Worm (Caenorhabditis elegans): ENCODE measurements around the gene C28H8.2.

The C28H8.2 gene

DNA sequence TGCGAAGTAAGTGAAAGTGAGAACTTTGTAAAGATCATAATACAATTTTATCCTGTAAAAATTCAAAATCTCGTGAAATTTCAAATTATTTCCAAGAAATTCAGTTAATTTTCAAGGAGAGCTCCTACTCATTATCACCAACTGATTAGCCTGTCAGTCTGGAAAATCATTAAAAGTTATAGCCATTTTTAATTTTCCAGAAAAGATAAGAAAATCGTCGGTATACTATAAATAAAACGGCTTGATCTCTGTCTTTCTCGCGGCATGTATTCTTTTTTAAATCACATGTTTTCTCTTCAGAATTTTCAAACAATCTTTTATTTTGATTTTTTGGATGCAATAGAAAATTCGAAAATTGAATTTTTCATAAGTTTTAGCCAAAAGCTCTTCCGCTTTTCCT is 28.9 kb downstream of the C28H8.2 start:
- no peak for TF ChIP-seq M03D4.4 (tag; optimal IDR thresholded peaks at IDR 0.05)
- TF ChIP-seq ztf-11 (tag; optimal IDR thresholded peaks at IDR 0.05), result no peak
- no peak for TF ChIP-seq elt-1 (tag; optimal IDR thresholded peaks at IDR 0.05; ENCODE audit: borderline replicate concordance, insufficient read depth)
- no peak for TF ChIP-seq sem-2 (GFP tag; optimal IDR thresholded peaks at IDR 0.05)
- TF ChIP-seq bed-3 (GFP tag; optimal IDR thresholded peaks at IDR 0.05), result no peak

DNA sequence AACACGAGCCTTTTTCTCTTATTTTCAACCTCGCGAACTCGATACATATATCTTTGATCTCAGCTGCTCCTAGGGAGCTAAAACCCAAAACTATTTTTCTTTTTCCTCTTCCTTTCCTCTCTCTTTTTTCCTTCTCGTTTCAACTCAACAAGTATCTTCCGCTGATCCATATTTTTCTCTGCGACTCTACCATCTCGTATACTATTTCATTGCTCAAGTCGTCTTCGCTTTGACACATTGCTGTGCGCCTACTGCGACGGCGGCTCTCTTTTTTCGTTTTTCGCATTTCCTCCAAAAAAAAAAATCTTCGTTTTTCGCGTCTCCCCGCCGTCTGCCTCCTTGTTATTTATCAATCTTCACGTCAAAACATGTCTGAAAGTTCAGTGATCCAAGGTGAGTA is 29.7 kb downstream of the C28H8.2 start:
- TF ChIP-seq unc-62 (GFP tag; optimal IDR thresholded peaks at IDR 0.05) (peak; percentile 16), ceh-83 (GFP tag; optimal IDR thresholded peaks at IDR 0.05) (no peak), drap-1 (GFP tag; optimal IDR thresholded peaks at IDR 0.05) (no peak), unc-120 (tag; optimal IDR thresholded peaks at IDR 0.05; ENCODE audit: poor library complexity, severe bottlenecking) (peak; percentile 29), ces-1 (GFP tag; optimal IDR thresholded peaks at IDR 0.05) (peak; percentile 4)

DNA sequence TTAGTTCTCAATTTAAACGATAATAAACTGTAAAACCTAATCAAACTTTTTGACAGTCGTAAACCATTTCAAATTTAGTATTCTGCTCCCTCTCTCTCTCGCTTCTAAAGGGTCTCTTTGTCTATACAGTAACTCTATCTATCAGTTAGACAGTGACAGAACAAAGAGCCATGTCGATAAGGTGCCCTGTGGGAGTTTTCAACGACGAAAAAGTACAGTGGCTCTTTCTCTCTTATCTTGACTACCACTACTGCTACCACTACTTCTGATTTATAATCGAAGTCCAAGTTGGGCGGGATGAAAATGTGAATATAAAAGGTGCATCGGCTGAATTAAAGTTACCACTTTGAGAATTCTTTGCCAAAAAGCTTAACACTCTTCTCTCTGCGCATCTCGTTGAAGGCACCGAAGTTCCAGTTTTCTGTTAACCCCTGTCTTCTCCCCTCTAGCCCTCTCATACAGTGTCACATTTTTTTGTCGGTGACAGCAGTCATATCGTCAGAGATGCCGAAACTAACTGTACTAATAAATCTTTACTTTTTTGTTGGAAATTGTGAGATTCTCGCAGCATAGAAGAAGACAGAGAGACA is 30.7 kb downstream of the C28H8.2 start:
- TF ChIP-seq tbx-8 (GFP tag; optimal IDR thresholded peaks at IDR 0.05) (no peak), cnd-1 (tag; optimal IDR thresholded peaks at IDR 0.05) (no peak), nhr-237 (tag; optimal IDR thresholded peaks at IDR 0.05) (no peak), ceh-43 (GFP tag; optimal IDR thresholded peaks at IDR 0.05) (no peak), blmp-1 (tag; optimal IDR thresholded peaks at IDR 0.05) (no peak), nhr-76 (tag; optimal IDR thresholded peaks at IDR 0.05) (no peak), unc-62 (GFP tag; optimal IDR thresholded peaks at IDR 0.05) (no peak)

DNA sequence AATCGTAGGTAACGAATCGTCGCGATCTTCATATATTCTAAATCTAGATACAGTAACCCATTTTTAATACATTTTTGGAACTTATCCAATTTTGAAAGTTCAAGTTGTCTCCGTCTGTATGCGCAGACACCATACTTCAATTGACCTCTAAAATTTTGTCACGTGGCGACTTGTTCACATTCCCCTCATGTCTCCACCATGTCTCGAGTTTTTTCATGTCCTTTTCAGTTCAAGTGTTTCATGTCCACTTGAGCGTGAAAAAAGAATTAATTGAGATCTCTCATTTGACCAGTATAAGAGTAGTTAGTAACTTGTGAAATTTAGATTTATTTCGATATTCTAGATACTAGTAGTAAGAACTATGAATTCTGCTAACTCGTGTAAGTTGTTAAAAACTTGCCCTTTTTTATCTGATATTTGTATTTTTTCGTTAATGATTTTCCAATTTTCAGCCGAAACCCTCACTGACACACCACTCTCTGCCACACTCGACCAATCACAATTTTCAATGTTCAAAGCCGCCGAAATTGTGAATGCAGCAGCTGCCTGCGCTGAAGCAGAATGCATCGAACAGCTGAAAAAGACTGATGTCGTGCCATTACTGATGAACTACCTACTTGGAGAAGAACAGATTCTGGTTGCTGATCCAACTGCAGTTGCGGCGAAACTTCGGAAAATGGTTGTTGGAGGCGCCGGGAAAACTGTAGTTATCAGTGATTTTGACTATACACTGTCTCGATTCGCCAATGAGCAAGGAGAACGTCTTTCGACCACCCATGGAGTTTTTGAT is 31.7 kb downstream of the C28H8.2 start:
- TF ChIP-seq ztf-11 (tag; optimal IDR thresholded peaks at IDR 0.05), result no peak
- no peak for TF ChIP-seq blmp-1 (tag; optimal IDR thresholded peaks at IDR 0.05)
- TF ChIP-seq nhr-76 (tag; optimal IDR thresholded peaks at IDR 0.05), result no peak
- TF ChIP-seq elt-1 (tag; optimal IDR thresholded peaks at IDR 0.05; ENCODE audit: borderline replicate concordance, insufficient read depth), result no peak
- no peak for TF ChIP-seq nhr-28 (tag; optimal IDR thresholded peaks at IDR 0.05)
- no peak for TF ChIP-seq lin-13 (tag; optimal IDR thresholded peaks at IDR 0.05)
- TF ChIP-seq sptf-1 (tag; optimal IDR thresholded peaks at IDR 0.05), result no peak

DNA sequence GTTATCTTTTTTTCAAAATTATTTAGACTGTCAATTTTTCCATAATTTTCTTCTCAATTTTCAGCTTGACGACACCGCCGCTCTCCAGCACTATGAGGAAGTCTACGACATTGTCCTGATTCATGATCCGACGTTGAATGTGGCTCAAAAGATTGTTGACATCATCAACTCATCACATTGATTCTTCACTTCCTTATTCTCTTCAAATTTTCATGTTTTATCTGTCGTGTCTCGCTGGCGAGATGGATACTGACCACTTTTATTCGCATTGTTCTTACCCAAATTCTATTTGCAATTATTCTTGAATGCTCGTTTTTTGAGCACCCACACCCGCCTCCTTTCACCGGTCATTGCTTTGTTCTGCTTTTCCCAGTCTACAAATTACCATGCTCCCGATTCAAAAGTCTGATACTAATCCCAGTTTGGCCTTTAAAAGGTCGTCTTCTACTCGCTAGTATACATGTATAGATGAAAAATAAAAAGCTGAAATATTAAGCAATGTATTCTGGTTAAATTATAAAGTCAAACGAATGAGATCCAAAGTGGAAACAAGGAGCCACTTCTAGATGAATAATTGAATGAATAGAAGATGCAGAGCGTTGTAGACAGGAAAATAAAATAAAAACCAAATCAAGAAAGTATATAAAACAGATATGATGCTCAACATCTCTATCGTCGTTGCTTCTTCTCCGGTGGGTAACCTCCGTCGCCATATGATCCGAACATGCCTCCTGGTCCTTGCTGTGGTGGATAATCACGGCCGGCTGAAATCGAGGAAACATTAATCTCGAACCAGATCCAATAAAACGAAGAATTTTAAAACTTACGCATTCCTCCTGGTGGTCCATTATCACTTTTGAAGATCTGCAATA is 33.2 kb downstream of the C28H8.2 start:
- TF ChIP-seq M03D4.4 (tag; optimal IDR thresholded peaks at IDR 0.05) (no peak), ham-2 (GFP tag; optimal IDR thresholded peaks at IDR 0.05) (no peak), mab-5 (tag; optimal IDR thresholded peaks at IDR 0.05) (no peak), pha-4 (tag; optimal IDR thresholded peaks at IDR 0.05) (no peak), nhr-76 (tag; optimal IDR thresholded peaks at IDR 0.05) (no peak), sptf-1 (tag; optimal IDR thresholded peaks at IDR 0.05) (no peak)

DNA sequence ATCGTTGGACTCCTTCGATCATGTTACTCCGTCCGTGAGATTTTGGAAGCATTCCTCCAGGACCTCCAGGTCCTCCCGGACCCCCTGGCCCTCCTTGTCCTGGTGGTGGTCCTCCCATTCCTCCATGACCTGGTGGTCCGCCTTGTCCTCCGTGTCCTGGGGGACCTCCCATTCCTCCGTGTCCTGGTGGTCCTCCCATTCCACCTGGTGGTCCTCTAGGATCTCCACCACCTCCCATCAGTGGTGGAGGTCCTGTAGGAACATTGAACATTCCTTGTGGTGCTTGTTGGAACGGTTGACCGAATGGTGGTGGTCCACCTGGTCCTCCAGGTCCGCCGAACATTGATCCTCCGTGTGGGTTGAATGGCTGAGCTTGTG is 33.8 kb downstream of the C28H8.2 start:
- TF ChIP-seq mab-5 (tag; optimal IDR thresholded peaks at IDR 0.05) (no peak), lin-13 (tag; optimal IDR thresholded peaks at IDR 0.05) (no peak), snpc-4 (tag; optimal IDR thresholded peaks at IDR 0.05) (no peak), lin-32 (GFP tag; optimal IDR thresholded peaks at IDR 0.05) (no peak), mep-1 (tag; optimal IDR thresholded peaks at IDR 0.05) (no peak), ceh-43 (GFP tag; optimal IDR thresholded peaks at IDR 0.05) (no peak), bed-3 (GFP tag; optimal IDR thresholded peaks at IDR 0.05) (no peak), unc-39 (tag; optimal IDR thresholded peaks at IDR 0.05) (no peak), hlh-1 (tag; optimal IDR thresholded peaks at IDR 0.05) (no peak), elt-1 (tag; optimal IDR thresholded peaks at IDR 0.05; ENCODE audit: borderline replicate concordance, insufficient read depth) (no peak), nhr-237 (tag; optimal IDR thresholded peaks at IDR 0.05) (no peak), sptf-1 (tag; optimal IDR thresholded peaks at IDR 0.05) (no peak), M03D4.4 (tag; optimal IDR thresholded peaks at IDR 0.05) (no peak), nhr-76 (tag; optimal IDR thresholded peaks at IDR 0.05) (no peak), nhr-28 (tag; optimal IDR thresholded peaks at IDR 0.05) (no peak), tbx-8 (GFP tag; optimal IDR thresholded peaks at IDR 0.05) (no peak), zip-8 (tag; optimal IDR thresholded peaks at IDR 0.05) (no peak), unc-120 (tag; optimal IDR thresholded peaks at IDR 0.05; ENCODE audit: poor library complexity, severe bottlenecking) (no peak)

All from whole organism, mixed stage, embryonic.